Worm (Caenorhabditis elegans): Measurements from ENCODE around the gene Y72A10A.1.

- TF ChIP-seq mep-1 (tag; optimal IDR thresholded peaks at IDR 0.05) (no peak), nhr-237 (tag; optimal IDR thresholded peaks at IDR 0.05) (no peak), egl-27 (tag; optimal IDR thresholded peaks at IDR 0.05) (no peak), nhr-11 (tag; optimal IDR thresholded peaks at IDR 0.05) (no peak), F26F4.8 (GFP tag; conservative IDR thresholded peaks at IDR 0.05) (no peak), pha-4 (GFP tag; IDR thresholded peaks at IDR 0.05) (no peak), pha-4 (tag; optimal IDR thresholded peaks at IDR 0.05) (no peak), nhr-28 (tag; optimal IDR thresholded peaks at IDR 0.05) (no peak), ztf-7 (tag; optimal IDR thresholded peaks at IDR 0.05) (no peak), nhr-25 (tag; optimal IDR thresholded peaks at IDR 0.05; ENCODE audit: borderline replicate concordance, insufficient read depth) (no peak)
These were observed 49.7 kb upstream of the Y72A10A.1 start, which contains the start of gene T13C5.10 for ce11 chrX:6187848-6188247.
